Worm (Caenorhabditis elegans) whole organism, L4/young adult: ENCODE data around the gene F56C3.7.

ENCODE experiments used
- W03F9.2 ChIP-seq: fragments of 150-350 bp; optimal IDR thresholded peaks from 2 replicates; lab custom pipeline; 2014; ENCODE audit warnings: missing biosample characterization, missing genetic modification characterization
- dao-5 ChIP-seq: sonication (generic microtip); optimal IDR thresholded peaks from 2 replicates; lab custom pipeline; 2016; ENCODE audit warnings: missing genotype, missing genetic modification characterization, moderate library complexity, missing compliant biosample characterization
- him-1 ChIP-seq: sonication (generic microtip); optimal IDR thresholded peaks from 2 replicates; lab custom pipeline; 2016; ENCODE audit warnings: missing genotype, missing genetic modification reagents, missing genetic modification characterization, missing compliant biosample characterization

ce11 chrX:1416776-1417354, 46.3 kb upstream of the F56C3.7 start, which contains the start of the genes F19G12.4 and F19G12.8:
- TF ChIP-seq him-1 (tag; lab: Kevin White, UChicago) (no peak), dao-5 (tag; lab: Kevin White, UChicago) (no peak), W03F9.2 (no peak)
